Fruit fly (Drosophila melanogaster) whole organism, embryonic: ENCODE results near the gene Atg13.
A peak's percentile ranks its signal among the peaks of the same experiment; 100 is the strongest.

Experiments
- CTCF ChIP-seq: fragments of 200-800 bp; sonication (Bioruptor generic); optimal IDR thresholded peaks from 2 replicates; lab custom pipeline; 2017; ENCODE audit warnings: missing biosample characterization, mild to moderate bottlenecking, missing genetic modification characterization, moderate library complexity
- pita ChIP-seq: fragments of 200-800 bp; sonication (Bioruptor generic); optimal IDR thresholded peaks from 2 replicates; lab custom pipeline; 2017; ENCODE audit warnings: missing biosample characterization, mild to moderate bottlenecking, missing genetic modification characterization

The Atg13 gene

DNA sequence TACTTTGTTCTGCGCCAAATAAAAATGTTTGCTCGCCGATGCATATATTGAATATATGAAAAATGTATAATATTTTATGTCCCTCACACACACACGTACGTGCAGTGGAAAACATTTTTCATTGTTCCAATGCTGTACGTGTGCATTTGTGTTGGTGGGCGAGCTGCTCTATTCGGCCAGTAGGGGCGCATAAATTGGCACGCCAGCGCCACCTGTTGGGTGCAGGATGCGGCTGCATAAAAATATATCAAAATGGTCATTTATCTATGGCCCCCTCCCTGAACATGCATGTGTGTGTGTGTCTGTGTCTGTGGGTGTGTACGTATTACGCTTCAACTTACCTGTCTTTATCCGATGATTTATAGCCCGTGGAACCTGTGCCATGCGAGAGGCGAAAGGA, 40.0 kb downstream of the Atg13 start:
- peak; percentile 84 for TF ChIP-seq CTCF
- no peak for TF ChIP-seq pita (GFP tag; lab: Kevin White, UChicago)
